Worm (Caenorhabditis elegans): Measurements from ENCODE around the gene pir-1.

ce11 chrII:9139172-9139700 is 37.9 kb upstream of the pir-1 start, which contains the start of gene Y9C2UA.1:
- TF ChIP-seq unc-62 (GFP tag; optimal IDR thresholded peaks at IDR 0.05) (no peak), ztf-4 (tag; optimal IDR thresholded peaks at IDR 0.05) (no peak), ama-1 (optimal IDR thresholded peaks at IDR 0.05) (no peak), ceh-9 (tag; optimal IDR thresholded peaks at IDR 0.05) (no peak), ZK546.5 (tag; optimal IDR thresholded peaks at IDR 0.05) (no peak), skn-1 (tag; optimal IDR thresholded peaks at IDR 0.05) (no peak), nhr-76 (tag; optimal IDR thresholded peaks at IDR 0.05) (no peak)

Measured in whole organism, L3 larva.